Fruit fly (Drosophila melanogaster): ENCODE data around the gene CG15601.

The CG15601 gene

dm6 chrX:15701047-15701446 lies 9.4 kb upstream of the CG15601 start, which contains the start of gene CG9240 (continued):
- TF ChIP-seq Adf1 (GFP tag; IDR thresholded peaks at IDR 0.05) (0 out of 2 replicates have a peak, but pooled peaks have one; percentile 14), HmgZ (tag; optimal IDR thresholded peaks at IDR 0.05) (peak; percentile 44), CG14710 (tag; optimal IDR thresholded peaks at IDR 0.05) (peak; percentile 10), slbo (GFP tag; IDR thresholded peaks at IDR 0.05) (0 out of 2 replicates have a peak, but pooled peaks have one; percentile 28), TFAM (GFP tag; optimal IDR thresholded peaks at IDR 0.05) (no peak), Sry-δ (GFP tag; optimal IDR thresholded peaks at IDR 0.05) (peak; percentile 47), E2f2 (GFP tag; IDR thresholded peaks at IDR 0.05) (peak; percentile 94), hth (optimal IDR thresholded peaks at IDR 0.05) (no peak), CG9797 (GFP tag; optimal IDR thresholded peaks at IDR 0.05) (peak; percentile 7), BEAF-32 (GFP tag; optimal IDR thresholded peaks at IDR 0.05) (peak; percentile 41), phol (tag; optimal IDR thresholded peaks at IDR 0.05) (peak; percentile 12), p53 (GFP tag; optimal IDR thresholded peaks at IDR 0.05) (no peak), B-H2 (GFP tag; optimal IDR thresholded peaks at IDR 0.05) (peak; percentile 8), CG7928 (GFP tag; optimal IDR thresholded peaks at IDR 0.05) (peak; percentile 98), gfzf (GFP tag; optimal IDR thresholded peaks at IDR 0.05) (peak; percentile 19), CG17186 (GFP tag; optimal IDR thresholded peaks at IDR 0.05) (peak; percentile 42), CG12659 (GFP tag; optimal IDR thresholded peaks at IDR 0.05) (peak; percentile 6), MESR4 (GFP tag; optimal IDR thresholded peaks at IDR 0.05) (peak; percentile 56), Opbp (GFP tag; IDR thresholded peaks at IDR 0.05; ENCODE audit: partially characterized antibody) (0 out of 3 replicates have a peak, but pooled peaks have one; percentile 47), CG18599 (GFP tag; optimal IDR thresholded peaks at IDR 0.05) (no peak)

dm6 chrX:15703720-15704206 lies 6.7 kb upstream of the CG15601 start, which contains the start of the genes Pis and Hap40:
Pis (minus strand) TSS chrX:15703770.
Hap40 (plus strand) TSS chrX:15704125.
- TF ChIP-seq slbo (GFP tag; IDR thresholded peaks at IDR 0.05): peak; percentile 82
- no peak for TF ChIP-seq scrt (GFP tag; optimal IDR thresholded peaks at IDR 0.05)
- peak; percentile 63 for TF ChIP-seq twi (tag; optimal IDR thresholded peaks at IDR 0.05)
- TF ChIP-seq mld (GFP tag; IDR thresholded peaks at IDR 0.05; ENCODE audit: partially characterized antibody): no peak
- TF ChIP-seq salm (tag; optimal IDR thresholded peaks at IDR 0.05): peak; percentile 27
- peak; percentile 62; the same call in 1 of the 2 replicates for TF ChIP-seq CG10366 (GFP tag; IDR thresholded peaks at IDR 0.05)
- peak; percentile 3 for TF ChIP-seq Hmx (GFP tag; optimal IDR thresholded peaks at IDR 0.05)
- no peak for TF ChIP-seq Hey (tag; optimal IDR thresholded peaks at IDR 0.05)
- no peak for TF ChIP-seq hb (GFP tag; IDR thresholded peaks at IDR 0.05; ENCODE audit: partially characterized antibody)
- TF ChIP-seq GATAe (GFP tag; conservative IDR thresholded peaks at IDR 0.05): no peak; the same call in 1 of the 2 replicates
- peak; percentile 64 for TF ChIP-seq wor (GFP tag; IDR thresholded peaks at IDR 0.05)
- peak; percentile 50 for TF ChIP-seq CG33557 (GFP tag; optimal IDR thresholded peaks at IDR 0.05)
- peak; percentile 73; the same call in 2 of the 3 replicates for TF ChIP-seq CG2889 (GFP tag; IDR thresholded peaks at IDR 0.05)
- TF ChIP-seq Oaz (GFP tag; IDR thresholded peaks at IDR 0.05): 0 out of 2 replicates have a peak, but pooled peaks have one; percentile 34
- TF ChIP-seq CG31224 (GFP tag; IDR thresholded peaks at IDR 0.05): peak; percentile 58
- TF ChIP-seq CG1024 (GFP tag; IDR thresholded peaks at IDR 0.05): no peak
- peak; percentile 71 for TF ChIP-seq CG18262 (tag; optimal IDR thresholded peaks at IDR 0.05)
- no peak for TF ChIP-seq hth (optimal IDR thresholded peaks at IDR 0.05)
- peak; percentile 80 for TF ChIP-seq bcd (GFP tag; optimal IDR thresholded peaks at IDR 0.05)
- no peak for TF ChIP-seq CG16813 (GFP tag; IDR thresholded peaks at IDR 0.05; ENCODE audit: partially characterized antibody)
- TF ChIP-seq CG2678 (tag; optimal IDR thresholded peaks at IDR 0.05): peak; percentile 80
- TF ChIP-seq CG34224 (GFP tag; IDR thresholded peaks at IDR 0.05; ENCODE audit: partially characterized antibody): no peak
- TF ChIP-seq Hr51 (GFP tag; optimal IDR thresholded peaks at IDR 0.05): peak; percentile 43 to 73
- TF ChIP-seq CHES-1-like (GFP tag; optimal IDR thresholded peaks at IDR 0.05): peak; percentile 30
- peak; percentile 27 for TF ChIP-seq CG10462 (GFP tag; optimal IDR thresholded peaks at IDR 0.05)
- peak; percentile 49; the same call in 1 of the 2 replicates for TF ChIP-seq CG7372 (GFP tag; IDR thresholded peaks at IDR 0.05)
- TF ChIP-seq Abd-B (GFP tag; optimal IDR thresholded peaks at IDR 0.05): peak; percentile 89
- TF ChIP-seq sim (GFP tag; IDR thresholded peaks at IDR 0.05): no peak
- TF ChIP-seq Blimp-1 (GFP tag; optimal IDR thresholded peaks at IDR 0.05): no peak
- TF ChIP-seq CG9437 (GFP tag; optimal IDR thresholded peaks at IDR 0.05): peak; percentile 49

Measured in whole organism, embryonic.